Worm (Caenorhabditis elegans) whole organism, L1 larva: Measurements from ENCODE around the gene lron-12.
A peak's percentile ranks its signal among the peaks of the same experiment; 100 is the strongest.

Experiments used
- lsy-2 ChIP-seq, 2 experiments: fragments of 150-350 bp; optimal IDR thresholded peaks; 2 replicates each; lab custom pipeline; 2014; ENCODE audit warnings: missing biosample characterization in 2 of 2, missing genetic modification characterization in 2 of 2
- nhr-47 ChIP-seq: sonication (generic microtip); optimal IDR thresholded peaks from 2 replicates; lab custom pipeline; 2016; ENCODE audit warnings: mild to moderate bottlenecking, missing genetic modification characterization, moderate library complexity, missing compliant biosample characterization
- nhr-90 ChIP-seq: sonication (generic microtip); optimal IDR thresholded peaks from 2 replicates; lab custom pipeline; 2016; ENCODE audit warnings: mild to moderate bottlenecking, missing genetic modification characterization, missing compliant biosample characterization; ENCODE audit not compliant: poor library complexity

ce11 chrIII:12137095-12137494 is 18.8 kb upstream of the lron-12 start:
- TF ChIP-seq nhr-90 = no peak
- no peak for TF ChIP-seq nhr-47 (tag; lab: Kevin White, UChicago)
- peak in 1 of 2 experiments; percentile 9 for TF ChIP-seq lsy-2 (tag; optimal IDR thresholded peaks at IDR 0.05; lab: Kevin White, UChicago)
